Worm (Caenorhabditis elegans) whole organism, L4 larva: ENCODE results near the gene T15B7.14.

Experiments used
- F37D6.2 ChIP-seq: sonication (generic microtip); optimal IDR thresholded peaks from 2 replicates; lab custom pipeline; 2016; ENCODE audit warnings: mild to moderate bottlenecking, missing genetic modification characterization, missing compliant biosample characterization
- R02D3.7 ChIP-seq: fragments of 150-350 bp; sonication (generic microtip); optimal IDR thresholded peaks from 3 replicates; lab custom pipeline; 2014; ENCODE audit warnings: missing biosample characterization, missing genetic modification characterization
- aly-2 ChIP-seq: sonication (generic microtip); optimal IDR thresholded peaks from 2 replicates; lab custom pipeline; 2018; ENCODE audit warnings: missing biosample characterization, missing genetic modification characterization
- ceh-20 ChIP-seq: fragments of 200-800 bp; sonication (Bioruptor generic); IDR thresholded peaks from 2 replicates; pipeline ENCODE4 v1.3.6; 2022; ENCODE audit warnings: missing genetic modification reagents, missing genetic modification characterization, missing compliant biosample characterization
- daf-8 ChIP-seq: fragments of 200-800 bp; sonication (Bioruptor generic); IDR thresholded peaks from 2 replicates; pipeline ENCODE4 v1.3.6; 2022; ENCODE audit warnings: missing genetic modification characterization, missing compliant biosample characterization
- mdl-1 ChIP-seq, 2 experiments: fragments of 150-350 bp in 1 of 2; sonication (generic microtip) in 1 of 2; optimal IDR thresholded peaks; 2 replicates each; lab custom pipeline; 2014 to 2017; ENCODE audit warnings: missing biosample characterization in 2 of 2, missing genetic modification characterization in 2 of 2
- mdt-29 ChIP-seq: fragments of 200-800 bp; sonication (Bioruptor generic); IDR thresholded peaks from 2 replicates; pipeline ENCODE4 v1.3.6; 2022; ENCODE audit warnings: missing genetic modification reagents, missing genetic modification characterization, missing compliant biosample characterization
- nhr-25 ChIP-seq: sonication (generic microtip); optimal IDR thresholded peaks from 2 replicates; lab custom pipeline; 2017; ENCODE audit warnings: missing genetic modification characterization, mild to moderate bottlenecking, missing compliant biosample characterization, antibody characterized with exemption, moderate library complexity, borderline replicate concordance; ENCODE audit not compliant: insufficient read depth
- nhr-28 ChIP-seq: fragments of 150-350 bp; optimal IDR thresholded peaks from 2 replicates; lab custom pipeline; 2014; ENCODE audit warnings: missing biosample characterization, missing genetic modification characterization
- pha-4 ChIP-seq, 2 experiments: fragments of 150-350 bp in 1 of 2; fragments of 200-800 bp in 1 of 2; sonication (Bioruptor generic) in 1 of 2; IDR thresholded peaks in 1 of 2; optimal IDR thresholded peaks in 1 of 2; 2 replicates each; pipeline versions ENCODE4 v1.3.6 to Lab custom; 2014 to 2022; ENCODE audit warnings: missing genetic modification characterization in 2 of 2, missing genetic modification reagents in 2 of 2, missing biosample characterization in 1 of 2, missing compliant biosample characterization in 1 of 2
- zfp-3 ChIP-seq: fragments of 200-800 bp; sonication (Bioruptor generic); conservative IDR thresholded peaks from 2 replicates; pipeline ENCODE4 v1.3.6; 2022; ENCODE audit warnings: missing genetic modification reagents, missing genetic modification characterization, missing compliant biosample characterization
- zip-2 ChIP-seq: fragments of 150-350 bp; optimal IDR thresholded peaks from 2 replicates; lab custom pipeline; 2014; ENCODE audit warnings: missing biosample characterization, missing genetic modification characterization

DNA sequence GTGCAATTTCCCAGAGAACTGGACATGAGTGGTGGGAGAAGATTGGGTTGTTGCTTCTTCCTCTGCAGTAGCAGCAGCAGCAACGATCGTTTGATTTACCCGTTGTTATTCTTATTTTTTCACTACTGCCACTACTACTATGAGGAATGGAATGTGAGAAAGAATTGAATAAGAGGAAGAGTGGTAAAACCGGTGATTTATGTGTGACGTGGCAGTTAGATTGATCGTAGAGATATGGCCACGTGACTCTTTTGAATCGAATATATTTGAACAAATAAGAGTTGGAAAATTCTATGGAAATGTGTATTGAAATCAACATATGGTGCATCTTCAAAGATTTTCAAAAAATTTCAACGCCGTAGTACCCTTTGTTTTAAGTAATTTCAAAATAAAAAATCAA is 38.9 kb downstream of the T15B7.14 start:
- TF ChIP-seq mdl-1 (tag; optimal IDR thresholded peaks at IDR 0.05; lab: Kevin White, UChicago) (no peak), F37D6.2 (tag; lab: Kevin White, UChicago) (no peak), ceh-20 (GFP tag; lab: Robert Waterston, UW) (no peak), mdt-29 (GFP tag; lab: Robert Waterston, UW) (no peak), zfp-3 (no peak), aly-2 (tag; lab: Kevin White, UChicago) (no peak), zip-2 (tag; lab: Kevin White, UChicago) (no peak), pha-4 (GFP tag; IDR thresholded peaks at IDR 0.05; lab: Robert Waterston, UW) (no peak), pha-4 (tag; optimal IDR thresholded peaks at IDR 0.05; lab: Kevin White, UChicago) (no peak), nhr-25 (no peak), nhr-28 (tag; lab: Kevin White, UChicago) (no peak), daf-8 (GFP tag; lab: Robert Waterston, UW) (no peak), R02D3.7 (tag; lab: Kevin White, UChicago) (no peak)
